Worm (Caenorhabditis elegans) whole organism, L4 larva: ENCODE measurements around the gene F01F1.11.

Experiments used
- D1046.2 ChIP-seq: fragments of 200-800 bp; sonication (Bioruptor generic); IDR thresholded peaks from 2 replicates; pipeline ENCODE4 v1.3.6; 2022; ENCODE audit warnings: missing genetic modification characterization, missing compliant biosample characterization
- F26F4.8 ChIP-seq: fragments of 200-800 bp; sonication (Bioruptor generic); conservative IDR thresholded peaks from 2 replicates; pipeline ENCODE4 v1.3.6; 2022; ENCODE audit warnings: missing genetic modification characterization, missing compliant biosample characterization
- F37D6.2 ChIP-seq: sonication (generic microtip); optimal IDR thresholded peaks from 2 replicates; lab custom pipeline; 2016; ENCODE audit warnings: mild to moderate bottlenecking, missing genetic modification characterization, missing compliant biosample characterization
- F44E2.7 ChIP-seq: fragments of 200-800 bp; sonication (Bioruptor generic); IDR thresholded peaks from 2 replicates; pipeline ENCODE4 v2.1.2; 2022; ENCODE audit warnings: missing genetic modification characterization, missing compliant biosample characterization
- F49E8.2 ChIP-seq: sonication (generic microtip); optimal IDR thresholded peaks from 2 replicates; lab custom pipeline; 2016; ENCODE audit warnings: missing compliant biosample characterization, mild to moderate bottlenecking, missing genetic modification characterization, borderline replicate concordance
- Y105C5A.15 ChIP-seq: fragments of 200-800 bp; sonication (Bioruptor generic); IDR thresholded peaks from 2 replicates; pipeline ENCODE4 v1.3.6; 2022; ENCODE audit warnings: missing genetic modification characterization, missing compliant biosample characterization
- aha-1 ChIP-seq: fragments of 150-350 bp; peaks from one replicate; lab custom pipeline; 2014; ENCODE audit warnings: missing biosample characterization, missing genetic modification characterization
- ceh-28 ChIP-seq: fragments of 150-350 bp; optimal IDR thresholded peaks from 2 replicates; lab custom pipeline; 2014; ENCODE audit warnings: missing biosample characterization, missing genetic modification reagents, missing genetic modification characterization
- cey-2 ChIP-seq: sonication (generic microtip); optimal IDR thresholded peaks from 3 replicates; lab custom pipeline; 2017; ENCODE audit warnings: missing genetic modification characterization, mild to moderate bottlenecking, missing compliant biosample characterization, antibody characterized with exemption, borderline replicate concordance; ENCODE audit not compliant: insufficient read depth
- ctbp-1 ChIP-seq: fragments of 200-800 bp; sonication (Bioruptor generic); IDR thresholded peaks from 2 replicates; pipeline ENCODE4 v1.3.6; 2022; ENCODE audit warnings: missing genetic modification reagents, missing genetic modification characterization, missing compliant biosample characterization
- daf-12 ChIP-seq: fragments of 150-350 bp; optimal IDR thresholded peaks from 2 replicates; lab custom pipeline; 2014; ENCODE audit warnings: missing biosample characterization, missing genetic modification reagents, missing genetic modification characterization
- daf-8 ChIP-seq: fragments of 200-800 bp; sonication (Bioruptor generic); IDR thresholded peaks from 2 replicates; pipeline ENCODE4 v1.3.6; 2022; ENCODE audit warnings: missing genetic modification characterization, missing compliant biosample characterization
- dmd-6 ChIP-seq: fragments of 200-800 bp; sonication (Bioruptor generic); IDR thresholded peaks from 2 replicates; pipeline ENCODE4 v1.3.6; 2022; ENCODE audit warnings: missing genetic modification reagents, missing genetic modification characterization, missing compliant biosample characterization
- dmd-9 ChIP-seq: fragments of 200-800 bp; sonication (Bioruptor generic); IDR thresholded peaks from 2 replicates; pipeline ENCODE4 v1.3.6; 2022; ENCODE audit warnings: missing genetic modification reagents, missing genetic modification characterization, missing compliant biosample characterization
- dpl-1 ChIP-seq: fragments of 150-350 bp; optimal IDR thresholded peaks from 2 replicates; lab custom pipeline; 2014; ENCODE audit warnings: missing biosample characterization, missing genetic modification reagents, missing genetic modification characterization
- duxl-1 ChIP-seq: sonication (generic microtip); optimal IDR thresholded peaks from 2 replicates; lab custom pipeline; 2016; ENCODE audit warnings: mild to moderate bottlenecking, missing genetic modification characterization, moderate library complexity, missing compliant biosample characterization; ENCODE audit not compliant: poor library complexity
- dve-1 ChIP-seq: sonication (generic microtip); optimal IDR thresholded peaks from 2 replicates; lab custom pipeline; 2017; ENCODE audit warnings: antibody characterized with exemption, mild to moderate bottlenecking, missing genetic modification characterization, missing compliant biosample characterization; ENCODE audit not compliant: insufficient read depth
- egl-27 ChIP-seq: sonication (generic microtip); optimal IDR thresholded peaks from 3 replicates; lab custom pipeline; 2017; ENCODE audit warnings: missing biosample characterization, missing genetic modification reagents, missing genetic modification characterization
- fkh-10 ChIP-seq: fragments of 150-350 bp; optimal IDR thresholded peaks from 2 replicates; lab custom pipeline; 2014; ENCODE audit warnings: missing biosample characterization, missing genetic modification reagents, missing genetic modification characterization
- hlh-11 ChIP-seq: fragments of 200-800 bp; sonication (Bioruptor generic); optimal IDR thresholded peaks from 2 replicates; lab custom pipeline; 2018; ENCODE audit warnings: mild to moderate bottlenecking, missing genetic modification characterization, missing compliant biosample characterization
- hlh-30 ChIP-seq: sonication (generic microtip); optimal IDR thresholded peaks from 2 replicates; lab custom pipeline; 2017; ENCODE audit warnings: antibody characterized with exemption, mild to moderate bottlenecking, missing genetic modification characterization, missing compliant biosample characterization; ENCODE audit not compliant: insufficient read depth
- jun-1 ChIP-seq: fragments of 150-350 bp; optimal IDR thresholded peaks from 2 replicates; lab custom pipeline; 2014; ENCODE audit warnings: missing biosample characterization, missing genetic modification reagents, missing genetic modification characterization
- lin-1 ChIP-seq: fragments of 200-800 bp; sonication (Bioruptor generic); IDR thresholded peaks from 2 replicates; pipeline ENCODE4 v1.3.6; 2022; ENCODE audit warnings: missing genetic modification reagents, missing genetic modification characterization, missing compliant biosample characterization
- lin-13 ChIP-seq: fragments of 150-350 bp; optimal IDR thresholded peaks from 2 replicates; lab custom pipeline; 2014; ENCODE audit warnings: missing biosample characterization, missing genetic modification reagents, missing genetic modification characterization
- lin-29 ChIP-seq: fragments of 200-800 bp; sonication (Bioruptor generic); IDR thresholded peaks from 2 replicates; pipeline ENCODE4 v1.3.6; 2022; ENCODE audit warnings: missing genetic modification reagents, missing genetic modification characterization, missing compliant biosample characterization
- lin-39 ChIP-seq: fragments of 150-350 bp; optimal IDR thresholded peaks from 2 replicates; lab custom pipeline; 2014; ENCODE audit warnings: missing biosample characterization, missing genetic modification reagents, missing genetic modification characterization
- lir-3 ChIP-seq: sonication (generic microtip); optimal IDR thresholded peaks from 2 replicates; lab custom pipeline; 2016; ENCODE audit warnings: mild to moderate bottlenecking, missing genetic modification characterization, missing compliant biosample characterization
- lsy-2 ChIP-seq, 2 experiments: fragments of 150-350 bp in 1 of 2; sonication (generic microtip) in 1 of 2; optimal IDR thresholded peaks; 2 replicates each; lab custom pipeline; 2014 to 2017; ENCODE audit warnings: missing biosample characterization in 2 of 2, missing genetic modification characterization in 2 of 2
- madf-5 ChIP-seq, 2 experiments: fragments of 200-800 bp; sonication (Bioruptor generic); IDR thresholded peaks; 2 replicates each; pipeline ENCODE4 v1.3.6; 2022; ENCODE audit warnings: missing compliant biosample characterization in 2 of 2, missing genetic modification characterization in 2 of 2
- mdl-1 ChIP-seq, 2 experiments: fragments of 150-350 bp in 1 of 2; sonication (generic microtip) in 1 of 2; optimal IDR thresholded peaks; 2 replicates each; lab custom pipeline; 2014 to 2017; ENCODE audit warnings: missing biosample characterization in 2 of 2, missing genetic modification characterization in 2 of 2
- mep-1 ChIP-seq: fragments of 150-350 bp; sonication (generic microtip); optimal IDR thresholded peaks from 3 replicates; lab custom pipeline; 2014; ENCODE audit warnings: missing biosample characterization, missing genetic modification characterization
- mxl-2 ChIP-seq: fragments of 200-800 bp; sonication (Bioruptor generic); conservative IDR thresholded peaks from 2 replicates; pipeline ENCODE4 v1.3.6; 2022; ENCODE audit warnings: missing genetic modification reagents, missing genetic modification characterization, missing compliant biosample characterization
- mxl-3 ChIP-seq: fragments of 200-800 bp; sonication (Bioruptor generic); optimal IDR thresholded peaks from 2 replicates; lab custom pipeline; 2018; ENCODE audit warnings: mild to moderate bottlenecking, missing genetic modification characterization, missing compliant biosample characterization
- nhr-25 ChIP-seq: sonication (generic microtip); optimal IDR thresholded peaks from 2 replicates; lab custom pipeline; 2017; ENCODE audit warnings: missing genetic modification characterization, mild to moderate bottlenecking, missing compliant biosample characterization, antibody characterized with exemption, moderate library complexity, borderline replicate concordance; ENCODE audit not compliant: insufficient read depth
- nhr-28 ChIP-seq: fragments of 150-350 bp; optimal IDR thresholded peaks from 2 replicates; lab custom pipeline; 2014; ENCODE audit warnings: missing biosample characterization, missing genetic modification characterization
- nhr-41 ChIP-seq: fragments of 200-800 bp; sonication (Bioruptor generic); IDR thresholded peaks from 2 replicates; pipeline ENCODE4 v1.3.6; 2022; ENCODE audit warnings: missing genetic modification reagents, missing genetic modification characterization, missing compliant biosample characterization
- nhr-48 ChIP-seq: sonication (generic microtip); optimal IDR thresholded peaks from 2 replicates; lab custom pipeline; 2016; ENCODE audit warnings: mild to moderate bottlenecking, missing genetic modification characterization, missing compliant biosample characterization
- nhr-77 ChIP-seq: fragments of 150-350 bp; optimal IDR thresholded peaks from 2 replicates; lab custom pipeline; 2014; ENCODE audit warnings: missing biosample characterization, missing genetic modification characterization
- skn-1 ChIP-seq: fragments of 150-350 bp; optimal IDR thresholded peaks from 2 replicates; lab custom pipeline; 2014; ENCODE audit warnings: missing biosample characterization, missing genetic modification characterization
- snpc-1.2 ChIP-seq: fragments of 200-800 bp; sonication (Bioruptor generic); IDR thresholded peaks from 2 replicates; pipeline ENCODE4 v1.3.6; 2022; ENCODE audit warnings: missing genetic modification reagents, missing genetic modification characterization, missing compliant biosample characterization
- spr-1 ChIP-seq: sonication (generic microtip); optimal IDR thresholded peaks from 2 replicates; lab custom pipeline; 2016; ENCODE audit warnings: mild to moderate bottlenecking, missing genetic modification characterization, missing compliant biosample characterization
- tag-97 ChIP-seq: fragments of 200-800 bp; sonication (Bioruptor generic); IDR thresholded peaks from 2 replicates; pipeline ENCODE4 v1.3.6; 2022; ENCODE audit warnings: missing genetic modification characterization, missing compliant biosample characterization
- unc-62 ChIP-seq, 3 experiments: fragments of 150-350 bp in 1 of 3; sonication (generic microtip); optimal IDR thresholded peaks in 2 of 3; peaks in 1 of 3; 1 replicate in 1 of 3; 2 replicates in 2 of 3; lab custom pipeline; 2014 to 2017; ENCODE audit warnings: missing biosample characterization in 3 of 3, missing genetic modification characterization in 3 of 3, missing genetic modification reagents in 3 of 3, missing genotype in 1 of 3
- vab-7 ChIP-seq: fragments of 200-800 bp; sonication (Bioruptor generic); IDR thresholded peaks from 2 replicates; pipeline ENCODE4 v1.3.6; 2022; ENCODE audit warnings: missing genetic modification reagents, missing genetic modification characterization, missing compliant biosample characterization
- zip-11 ChIP-seq: fragments of 200-800 bp; sonication (Bioruptor generic); IDR thresholded peaks from 2 replicates; pipeline ENCODE4 v1.3.6; 2022; ENCODE audit warnings: missing genetic modification characterization, missing compliant biosample characterization
- ztf-11 ChIP-seq: fragments of 150-350 bp; optimal IDR thresholded peaks from 2 replicates; lab custom pipeline; 2014; ENCODE audit warnings: missing biosample characterization, missing genetic modification characterization

F01F1.11 gene

ce11 chrIII:5921067-5921678, 49.5 kb upstream of the F01F1.11 start:
- TF ChIP-seq nhr-28 (tag; lab: Kevin White, UChicago) (peak; percentile 52), nhr-41 (GFP tag; lab: Robert Waterston, UW) (no peak), dmd-6 (peak; percentile 50), mep-1 (peak; percentile 12), lsy-2 (tag; optimal IDR thresholded peaks at IDR 0.05; lab: Kevin White, UChicago) (peak in 1 of 2 experiments; percentile 20), lin-1 (GFP tag; lab: Robert Waterston, UW) (no peak), lir-3 (tag; lab: Kevin White, UChicago) (no peak), nhr-25 (tag; lab: Kevin White, UChicago) (peak; percentile 3), hlh-30 (tag; lab: Kevin White, UChicago) (peak; percentile 62), duxl-1 (tag; lab: Kevin White, UChicago) (no peak), ceh-28 (tag; lab: Kevin White, UChicago) (peak; percentile 15), aha-1 (tag; lab: Kevin White, UChicago) (peak; percentile 88), cey-2 (peak; percentile 41), hlh-11 (tag; lab: Kevin White, UChicago) (peak; percentile 52), dve-1 (tag; lab: Kevin White, UChicago) (peak; percentile 34), nhr-48 (peak; percentile 90), mxl-3 (GFP tag; lab: Kevin White, UChicago) (peak; percentile 70), mdl-1 (tag; optimal IDR thresholded peaks at IDR 0.05; lab: Kevin White, UChicago) (peak in 1 of 2 experiments; percentile 36), unc-62 (GFP tag; optimal IDR thresholded peaks at IDR 0.05 in 1 of 2; lab: Kevin White, UChicago) (peak in 1 of 2 experiments; percentile 88), unc-62 (tag; optimal IDR thresholded peaks at IDR 0.05; lab: Kevin White, UChicago) (no peak)

- no peak for TF ChIP-seq tag-97
- no peak for TF ChIP-seq F49E8.2 (tag; lab: Kevin White, UChicago)
- no peak for TF ChIP-seq jun-1 (tag; lab: Kevin White, UChicago)
- TF ChIP-seq lin-29 (GFP tag; lab: Robert Waterston, UW), result no peak
- TF ChIP-seq egl-27 (tag; lab: Kevin White, UChicago), result no peak
- TF ChIP-seq snpc-1.2 (GFP tag; lab: Robert Waterston, UW), result no peak
- TF ChIP-seq madf-5 (GFP tag; IDR thresholded peaks at IDR 0.05; lab: Robert Waterston, UW), result no peak
- TF ChIP-seq zip-11 (GFP tag; lab: Robert Waterston, UW), result no peak
- TF ChIP-seq mxl-3 (GFP tag; lab: Kevin White, UChicago), result peak; percentile 86
- TF ChIP-seq dpl-1, result peak; percentile 6
- no peak for TF ChIP-seq F26F4.8 (GFP tag; lab: Robert Waterston, UW)
- TF ChIP-seq mxl-2 (GFP tag; lab: Robert Waterston, UW), result no peak
- TF ChIP-seq ctbp-1 (GFP tag; lab: Robert Waterston, UW), result no peak
- TF ChIP-seq daf-12 (tag; lab: Kevin White, UChicago), result no peak
- TF ChIP-seq fkh-10 (GFP tag; lab: Kevin White, UChicago), result no peak
- no peak for TF ChIP-seq Y105C5A.15 (GFP tag; lab: Robert Waterston, UW)
- peak; percentile 29 for TF ChIP-seq mep-1
- TF ChIP-seq lin-13, result no peak
- no peak for TF ChIP-seq F37D6.2 (tag; lab: Kevin White, UChicago)
- TF ChIP-seq cey-2, result peak; percentile 84
- TF ChIP-seq D1046.2 (GFP tag; lab: Robert Waterston, UW), result no peak
- no peak for TF ChIP-seq spr-1 (tag; lab: Kevin White, UChicago)
- no peak for TF ChIP-seq F44E2.7 (GFP tag; lab: Robert Waterston, UW)
- no peak for TF ChIP-seq ztf-11 (tag; lab: Kevin White, UChicago)
- no peak for TF ChIP-seq skn-1 (tag; lab: Kevin White, UChicago)
- TF ChIP-seq dmd-9 (GFP tag; lab: Robert Waterston, UW), result no peak
- TF ChIP-seq daf-8 (GFP tag; lab: Robert Waterston, UW), result no peak
- peak; percentile 84 for TF ChIP-seq hlh-30 (tag; lab: Kevin White, UChicago)
- no peak for TF ChIP-seq nhr-77 (tag; lab: Kevin White, UChicago)
- no peak for TF ChIP-seq vab-7 (GFP tag; lab: Robert Waterston, UW)
- peak; percentile 70 for TF ChIP-seq nhr-25 (tag; lab: Kevin White, UChicago)
- TF ChIP-seq ceh-28 (tag; lab: Kevin White, UChicago), result no peak
- TF ChIP-seq lin-39, result no peak
Measured at ce11 chrIII:5919799-5920387, 48.2 kb upstream of the F01F1.11 start, which contains the start of the genes tdo-2 and C28H8.2. tdo-2 (minus strand) TSS chrIII:5919955. C28H8.2 (plus strand) TSS chrIII:5920322.
